Worm (Caenorhabditis elegans) whole organism, young adult: ENCODE data around the gene kbp-2.

ENCODE experiments used
- B0261.1 ChIP-seq: sonication (generic microtip); optimal IDR thresholded peaks from 2 replicates; lab custom pipeline; 2016; ENCODE audit warnings: mild to moderate bottlenecking, missing genetic modification characterization, moderate library complexity, missing compliant biosample characterization
- B0336.3 ChIP-seq: fragments of 200-800 bp; sonication (Bioruptor generic); IDR thresholded peaks from 2 replicates; pipeline ENCODE4 v1.3.6; 2022; ENCODE audit warnings: missing genetic modification characterization, missing compliant biosample characterization
- D2030.7 ChIP-seq: fragments of 200-800 bp; sonication (Bioruptor generic); IDR thresholded peaks from 2 replicates; pipeline ENCODE4 v1.3.6; 2022; ENCODE audit warnings: missing genetic modification reagents, missing genetic modification characterization, missing compliant biosample characterization
- F23B12.7 ChIP-seq: sonication (generic microtip); optimal IDR thresholded peaks from 2 replicates; lab custom pipeline; 2017; ENCODE audit warnings: missing genetic modification characterization, mild to moderate bottlenecking, missing compliant biosample characterization, antibody characterized with exemption, moderate library complexity; ENCODE audit not compliant: insufficient read depth
- F33H1.4 ChIP-seq: fragments of 200-800 bp; sonication (Bioruptor generic); IDR thresholded peaks from 2 replicates; pipeline ENCODE4 v1.3.6; 2022; ENCODE audit warnings: missing genetic modification reagents, missing genetic modification characterization, missing compliant biosample characterization
- F37B4.10 ChIP-seq: fragments of 200-800 bp; sonication (Bioruptor generic); IDR thresholded peaks from 2 replicates; pipeline ENCODE4 v1.3.6; 2022; ENCODE audit warnings: missing genetic modification characterization, missing compliant biosample characterization
- Y56A3A.18 ChIP-seq: fragments of 200-800 bp; sonication (Bioruptor generic); IDR thresholded peaks from 2 replicates; pipeline ENCODE4 v1.3.6; 2022; ENCODE audit warnings: missing genetic modification reagents, missing genetic modification characterization, missing compliant biosample characterization
- Y67H2A.10 ChIP-seq: fragments of 200-800 bp; sonication (Bioruptor generic); conservative IDR thresholded peaks from 2 replicates; pipeline ENCODE4 v1.3.6; 2022; ENCODE audit warnings: missing genetic modification reagents, missing genetic modification characterization, missing compliant biosample characterization
- aptf-3 ChIP-seq: fragments of 200-800 bp; sonication (Bioruptor generic); IDR thresholded peaks from 2 replicates; pipeline ENCODE4 v1.3.6; 2022; ENCODE audit warnings: missing genetic modification characterization, missing compliant biosample characterization
- attf-3 ChIP-seq: fragments of 200-800 bp; sonication (Bioruptor generic); conservative IDR thresholded peaks from 2 replicates; pipeline ENCODE4 v1.3.6; 2022; ENCODE audit warnings: missing genetic modification reagents, missing genetic modification characterization, missing compliant biosample characterization
- attf-5 ChIP-seq: fragments of 200-800 bp; sonication (Bioruptor generic); optimal IDR thresholded peaks from 2 replicates; lab custom pipeline; 2018; ENCODE audit warnings: mild to moderate bottlenecking, missing genetic modification characterization, missing compliant biosample characterization
- attf-6 ChIP-seq: fragments of 200-800 bp; sonication (Bioruptor generic); IDR thresholded peaks from 2 replicates; pipeline ENCODE4 v1.3.6; 2022; ENCODE audit warnings: missing genetic modification reagents, missing genetic modification characterization, missing compliant biosample characterization
- bed-2 ChIP-seq: fragments of 200-800 bp; sonication (Bioruptor generic); IDR thresholded peaks from 2 replicates; pipeline ENCODE4 v1.3.6; 2022; ENCODE audit warnings: missing genetic modification reagents, missing genetic modification characterization, missing compliant biosample characterization
- cebp-1 ChIP-seq, 2 experiments: fragments of 200-800 bp in 1 of 2; sonication (Bioruptor generic) in 1 of 2; sonication (generic microtip) in 1 of 2; IDR thresholded peaks in 1 of 2; optimal IDR thresholded peaks in 1 of 2; 2 replicates each; pipeline versions ENCODE4 v1.3.6 to Lab custom; 2017 to 2022; ENCODE audit warnings: missing compliant biosample characterization in 2 of 2, missing genetic modification characterization in 2 of 2, mild to moderate bottlenecking in 1 of 2, missing genetic modification reagents in 1 of 2, moderate library complexity in 1 of 2
- ceh-27 ChIP-seq: fragments of 200-800 bp; sonication (Bioruptor generic); optimal IDR thresholded peaks from 2 replicates; lab custom pipeline; 2018; ENCODE audit warnings: mild to moderate bottlenecking, missing genetic modification characterization, moderate library complexity, missing compliant biosample characterization
- ceh-91 ChIP-seq: fragments of 200-800 bp; sonication (Bioruptor generic); IDR thresholded peaks from 2 replicates; pipeline ENCODE4 v1.3.6; 2022; ENCODE audit warnings: missing genetic modification reagents, missing genetic modification characterization, missing compliant biosample characterization
- die-1 ChIP-seq: sonication (generic microtip); optimal IDR thresholded peaks from 2 replicates; lab custom pipeline; 2016; ENCODE audit warnings: missing genotype, mild to moderate bottlenecking, missing genetic modification characterization, missing compliant biosample characterization
- dpl-1 ChIP-seq: fragments of 150-350 bp; optimal IDR thresholded peaks from 2 replicates; lab custom pipeline; 2014; ENCODE audit warnings: missing biosample characterization, missing genetic modification reagents, missing genetic modification characterization
- efl-1 ChIP-seq: fragments of 150-350 bp; optimal IDR thresholded peaks from 2 replicates; lab custom pipeline; 2014; ENCODE audit warnings: missing biosample characterization, missing genetic modification reagents, missing genetic modification characterization
- egl-18 ChIP-seq: fragments of 200-800 bp; sonication (Bioruptor generic); IDR thresholded peaks from 2 replicates; pipeline ENCODE4 v1.3.6; 2022; ENCODE audit warnings: missing genetic modification reagents, missing genetic modification characterization, missing compliant biosample characterization
- egl-44 ChIP-seq: fragments of 200-800 bp; sonication (Bioruptor generic); IDR thresholded peaks from 2 replicates; pipeline ENCODE4 v1.3.6; 2022; ENCODE audit warnings: missing genetic modification reagents, missing genetic modification characterization, missing compliant biosample characterization
- him-1 ChIP-seq: sonication (generic microtip); optimal IDR thresholded peaks from 2 replicates; lab custom pipeline; 2016; ENCODE audit warnings: missing genotype, missing genetic modification reagents, missing genetic modification characterization, missing compliant biosample characterization
- hmg-1.2 ChIP-seq: fragments of 200-800 bp; sonication (Bioruptor generic); IDR thresholded peaks from 2 replicates; pipeline ENCODE4 v1.3.6; 2022; ENCODE audit warnings: missing genetic modification reagents, missing genetic modification characterization, missing compliant biosample characterization
- hsf-1 ChIP-seq: fragments of 200-800 bp; sonication (Bioruptor generic); IDR thresholded peaks from 2 replicates; pipeline ENCODE4 v1.3.6; 2022; ENCODE audit warnings: missing genetic modification reagents, missing genetic modification characterization, missing compliant biosample characterization
- lag-1 ChIP-seq: fragments of 200-800 bp; sonication (Bioruptor generic); IDR thresholded peaks from 2 replicates; pipeline ENCODE4 v1.3.6; 2022; ENCODE audit warnings: missing genetic modification reagents, missing genetic modification characterization, missing compliant biosample characterization
- let-607 ChIP-seq, 2 experiments: fragments of 200-800 bp in 1 of 2; sonication (Bioruptor generic) in 1 of 2; sonication (generic microtip) in 1 of 2; optimal IDR thresholded peaks; 2 replicates each; lab custom pipeline; 2016 to 2018; ENCODE audit warnings: mild to moderate bottlenecking in 2 of 2, missing compliant biosample characterization in 2 of 2, missing genetic modification characterization in 2 of 2, moderate library complexity in 2 of 2, missing genotype in 1 of 2
- lin-35 ChIP-seq, 3 experiments: fragments of 150-350 bp in 2 of 3; sonication (generic microtip) in 1 of 3; optimal IDR thresholded peaks; 2 replicates each; lab custom pipeline; 2014 to 2018; ENCODE audit warnings: missing biosample characterization in 3 of 3, missing genetic modification characterization in 3 of 3, missing genetic modification reagents in 3 of 3
- lin-54 ChIP-seq: fragments of 200-800 bp; sonication (Bioruptor generic); optimal IDR thresholded peaks from 2 replicates; lab custom pipeline; 2018; ENCODE audit warnings: mild to moderate bottlenecking, missing genetic modification characterization, missing compliant biosample characterization
- lsl-1 ChIP-seq: fragments of 200-800 bp; sonication (Bioruptor generic); optimal IDR thresholded peaks from 2 replicates; lab custom pipeline; 2018; ENCODE audit warnings: mild to moderate bottlenecking, missing genetic modification characterization, moderate library complexity, missing compliant biosample characterization
- madf-3 ChIP-seq: fragments of 200-800 bp; sonication (Bioruptor generic); IDR thresholded peaks from 2 replicates; pipeline ENCODE4 v1.3.6; 2022; ENCODE audit warnings: missing genetic modification reagents, missing genetic modification characterization, missing compliant biosample characterization
- mcd-1 ChIP-seq: fragments of 200-800 bp; sonication (Bioruptor generic); IDR thresholded peaks from 2 replicates; pipeline ENCODE4 v1.3.6; 2022; ENCODE audit warnings: missing genetic modification reagents, missing genetic modification characterization, missing compliant biosample characterization
- nfyb-1 ChIP-seq: fragments of 200-800 bp; sonication (Bioruptor generic); IDR thresholded peaks from 2 replicates; pipeline ENCODE4 v1.3.6; 2022; ENCODE audit warnings: missing genetic modification reagents, missing genetic modification characterization, missing compliant biosample characterization
- nhr-80 ChIP-seq: sonication (generic microtip); optimal IDR thresholded peaks from 2 replicates; lab custom pipeline; 2016; ENCODE audit warnings: missing genetic modification characterization, missing compliant biosample characterization
- nhr-90 ChIP-seq: sonication (generic microtip); optimal IDR thresholded peaks from 2 replicates; lab custom pipeline; 2016; ENCODE audit warnings: missing genotype, mild to moderate bottlenecking, missing genetic modification characterization, missing compliant biosample characterization
- pha-4 ChIP-seq: fragments of 150-350 bp; sonication (generic microtip); optimal IDR thresholded peaks from 2 replicates; lab custom pipeline; 2014; ENCODE audit warnings: missing biosample characterization, missing genetic modification reagents, missing genetic modification characterization
- sdz-38 ChIP-seq: sonication (generic microtip); optimal IDR thresholded peaks from 2 replicates; lab custom pipeline; 2016; ENCODE audit warnings: missing genotype, missing genetic modification characterization, missing compliant biosample characterization
- snpc-1.1 ChIP-seq: sonication (generic microtip); optimal IDR thresholded peaks from 2 replicates; lab custom pipeline; 2017; ENCODE audit warnings: missing genetic modification characterization, mild to moderate bottlenecking, missing compliant biosample characterization, antibody characterized with exemption, moderate library complexity, missing genotype, missing genetic modification reagents; ENCODE audit not compliant: insufficient read depth
- snpc-3.4 ChIP-seq: sonication (generic microtip); optimal IDR thresholded peaks from 2 replicates; lab custom pipeline; 2017; ENCODE audit warnings: missing genetic modification characterization, mild to moderate bottlenecking, missing compliant biosample characterization, antibody characterized with exemption, moderate library complexity, missing genotype, missing genetic modification reagents
- somi-1 ChIP-seq: fragments of 200-800 bp; sonication (Bioruptor generic); optimal IDR thresholded peaks from 2 replicates; lab custom pipeline; 2018; ENCODE audit warnings: mild to moderate bottlenecking, missing genetic modification characterization, missing compliant biosample characterization
- zim-3 ChIP-seq: sonication (generic microtip); optimal IDR thresholded peaks from 2 replicates; lab custom pipeline; 2017; ENCODE audit warnings: mild to moderate bottlenecking, missing genetic modification characterization, moderate library complexity, missing compliant biosample characterization
- ztf-28 ChIP-seq: fragments of 200-800 bp; sonication (Bioruptor generic); IDR thresholded peaks from 2 replicates; pipeline ENCODE4 v1.3.6; 2022; ENCODE audit warnings: missing genetic modification reagents, missing genetic modification characterization, missing compliant biosample characterization

Gene kbp-2

ce11 chrIII:4920221-4920620 lies 16.5 kb upstream of the kbp-2 start, which contains the start of gene ula-1:
TSS of gene ula-1 (minus strand) at chrIII:4920321.
- TF ChIP-seq F37B4.10 (no peak), him-1 (tag; lab: Kevin White, UChicago) (no peak), egl-44 (GFP tag; lab: Robert Waterston, UW) (no peak), Y67H2A.10 (GFP tag; lab: Robert Waterston, UW) (no peak), sdz-38 (tag; lab: Kevin White, UChicago) (no peak), attf-5 (GFP tag; lab: Kevin White, UChicago) (no peak), F23B12.7 (no peak)

ce11 chrIII:4918906-4919305 lies 15.2 kb upstream of the kbp-2 start:
- TF ChIP-seq mcd-1 (GFP tag; lab: Robert Waterston, UW): no peak
- TF ChIP-seq F23B12.7: no peak
- no peak for TF ChIP-seq cebp-1 (GFP tag; IDR thresholded peaks at IDR 0.05; lab: Robert Waterston, UW)
- TF ChIP-seq cebp-1 (tag; optimal IDR thresholded peaks at IDR 0.05; lab: Kevin White, UChicago): no peak
- TF ChIP-seq die-1 (tag; lab: Kevin White, UChicago): no peak
- no peak for TF ChIP-seq B0261.1 (tag; lab: Kevin White, UChicago)
- TF ChIP-seq egl-18 (GFP tag; lab: Robert Waterston, UW): no peak
- no peak for TF ChIP-seq B0336.3
- no peak for TF ChIP-seq attf-6 (GFP tag; lab: Robert Waterston, UW)
- TF ChIP-seq Y56A3A.18 (GFP tag; lab: Robert Waterston, UW): no peak
- TF ChIP-seq F33H1.4 (GFP tag; lab: Robert Waterston, UW): no peak
- TF ChIP-seq ztf-28 (GFP tag; lab: Robert Waterston, UW): no peak
- TF ChIP-seq lag-1 (GFP tag; lab: Robert Waterston, UW): no peak
- TF ChIP-seq efl-1 (GFP tag; lab: Kevin White, UChicago): no peak
- TF ChIP-seq bed-2 (GFP tag; lab: Robert Waterston, UW): no peak
- no peak for TF ChIP-seq attf-3 (GFP tag; lab: Robert Waterston, UW)
- TF ChIP-seq dpl-1 (GFP tag; lab: Kevin White, UChicago): no peak
- TF ChIP-seq nfyb-1 (GFP tag; lab: Robert Waterston, UW): no peak
- TF ChIP-seq zim-3 (tag; lab: Kevin White, UChicago): no peak

ce11 chrIII:4917960-4918712 lies 14.5 kb upstream of the kbp-2 start, which contains the start of gene rpb-8:
TSS of gene rpb-8 (minus strand) at chrIII:4918008.
- TF ChIP-seq lin-35 (GFP tag; optimal IDR thresholded peaks at IDR 0.05; lab: Kevin White, UChicago): peak in 1 of 3 experiments; percentile 72
- no peak for TF ChIP-seq cebp-1 (GFP tag; IDR thresholded peaks at IDR 0.05; lab: Robert Waterston, UW)
- peak; percentile 80 for TF ChIP-seq cebp-1 (tag; optimal IDR thresholded peaks at IDR 0.05; lab: Kevin White, UChicago)
- TF ChIP-seq let-607 (tag; optimal IDR thresholded peaks at IDR 0.05; lab: Kevin White, UChicago): peak; percentile 85 to 96
- TF ChIP-seq nhr-80 (tag; lab: Kevin White, UChicago): peak; percentile 76
- TF ChIP-seq nhr-90: no peak
- peak; percentile 29 for TF ChIP-seq snpc-3.4 (tag; lab: Kevin White, UChicago)
- TF ChIP-seq aptf-3 (GFP tag; lab: Robert Waterston, UW): no peak
- TF ChIP-seq lin-54 (GFP tag; lab: Kevin White, UChicago): peak; percentile 87
- 0 out of 2 replicates have a peak, but pooled peaks have one; percentile 14 for TF ChIP-seq ceh-91 (GFP tag; lab: Robert Waterston, UW)
- no peak for TF ChIP-seq hsf-1
- TF ChIP-seq F23B12.7: peak; percentile 52
- 0 out of 2 replicates have a peak, but pooled peaks have one; percentile 17 for TF ChIP-seq D2030.7
- TF ChIP-seq somi-1 (GFP tag; lab: Kevin White, UChicago): no peak
- peak; percentile 83 for TF ChIP-seq F33H1.4 (GFP tag; lab: Robert Waterston, UW)
- 0 out of 2 replicates have a peak, but pooled peaks have one; percentile 30 for TF ChIP-seq mcd-1 (GFP tag; lab: Robert Waterston, UW)
- no peak for TF ChIP-seq madf-3
- peak; percentile 8; the same call in 1 of the 2 replicates for TF ChIP-seq hmg-1.2
- no peak for TF ChIP-seq ceh-27 (GFP tag; lab: Kevin White, UChicago)
- TF ChIP-seq ztf-28 (GFP tag; lab: Robert Waterston, UW): peak; percentile 71; the same call in 1 of the 2 replicates
- TF ChIP-seq snpc-1.1: no peak
- TF ChIP-seq pha-4 (tag; lab: Kevin White, UChicago): no peak
- TF ChIP-seq attf-5 (GFP tag; lab: Kevin White, UChicago): peak; percentile 50
- peak; percentile 70 for TF ChIP-seq efl-1 (GFP tag; lab: Kevin White, UChicago)
- TF ChIP-seq lsl-1: peak; percentile 13
- TF ChIP-seq dpl-1 (GFP tag; lab: Kevin White, UChicago): peak; percentile 78
